Worm (Caenorhabditis elegans) whole organism, L1 larva: ENCODE data around the gene pink-1.

Experiments used
- C04F5.9 ChIP-seq: sonication (generic microtip); optimal IDR thresholded peaks from 2 replicates; lab custom pipeline; 2016; ENCODE audit warnings: missing genetic modification characterization, missing compliant biosample characterization
- C16A3.4 ChIP-seq: fragments of 150-350 bp; optimal IDR thresholded peaks from 2 replicates; lab custom pipeline; 2014; ENCODE audit warnings: missing biosample characterization, missing genetic modification characterization
- C34B4.2 ChIP-seq: sonication (generic microtip); optimal IDR thresholded peaks from 2 replicates; lab custom pipeline; 2017; ENCODE audit warnings: mild to moderate bottlenecking, missing genetic modification characterization, missing compliant biosample characterization
- F16B12.6 ChIP-seq: fragments of 150-350 bp; optimal IDR thresholded peaks from 2 replicates; lab custom pipeline; 2014; ENCODE audit warnings: missing biosample characterization, missing genetic modification characterization
- alr-1 ChIP-seq: fragments of 200-800 bp; sonication (Bioruptor generic); optimal IDR thresholded peaks from 2 replicates; lab custom pipeline; 2018; ENCODE audit warnings: borderline replicate concordance, mild to moderate bottlenecking, missing genetic modification characterization, missing compliant biosample characterization
- aly-2 ChIP-seq: fragments of 150-350 bp; optimal IDR thresholded peaks from 2 replicates; lab custom pipeline; 2014; ENCODE audit warnings: missing biosample characterization, missing genetic modification characterization
- ama-1 ChIP-seq: fragments of 150-350 bp; optimal IDR thresholded peaks from 2 replicates; lab custom pipeline; 2014
- blmp-1 ChIP-seq: fragments of 150-350 bp; optimal IDR thresholded peaks from 2 replicates; lab custom pipeline; 2014; ENCODE audit warnings: missing biosample characterization, missing genetic modification characterization
- ceh-63 ChIP-seq: fragments of 200-800 bp; sonication (Bioruptor generic); optimal IDR thresholded peaks from 2 replicates; lab custom pipeline; 2018; ENCODE audit warnings: mild to moderate bottlenecking, missing genetic modification characterization, missing compliant biosample characterization
- ceh-8 ChIP-seq: fragments of 200-800 bp; sonication (Bioruptor generic); optimal IDR thresholded peaks from 2 replicates; lab custom pipeline; 2018; ENCODE audit warnings: mild to moderate bottlenecking, missing genetic modification characterization, moderate library complexity, missing compliant biosample characterization
- ceh-88 ChIP-seq: fragments of 200-800 bp; sonication (Bioruptor generic); IDR thresholded peaks from 2 replicates; pipeline ENCODE4 v1.3.6; 2022; ENCODE audit warnings: missing genetic modification characterization, missing compliant biosample characterization
- ceh-90 ChIP-seq: sonication (generic microtip); optimal IDR thresholded peaks from 2 replicates; lab custom pipeline; 2016; ENCODE audit warnings: missing genetic modification characterization, missing compliant biosample characterization
- ces-1 ChIP-seq: fragments of 150-350 bp; optimal IDR thresholded peaks from 2 replicates; lab custom pipeline; 2014; ENCODE audit warnings: missing biosample characterization, missing genetic modification reagents, missing genetic modification characterization
- egl-13 ChIP-seq: sonication (generic microtip); optimal IDR thresholded peaks from 2 replicates; lab custom pipeline; 2016; ENCODE audit warnings: missing genotype, missing genetic modification reagents, missing genetic modification characterization, missing compliant biosample characterization
- egl-27 ChIP-seq, 2 experiments: fragments of 150-350 bp in 1 of 2; sonication (generic microtip); optimal IDR thresholded peaks; 3 replicates each; lab custom pipeline; 2017 to 2018; ENCODE audit warnings: missing biosample characterization in 2 of 2, missing genetic modification characterization in 2 of 2, missing genetic modification reagents in 2 of 2
- elt-2 ChIP-seq: sonication (generic microtip); optimal IDR thresholded peaks from 2 replicates; lab custom pipeline; 2016; ENCODE audit warnings: missing genetic modification characterization, mild to moderate bottlenecking, inconsistent platforms, missing compliant biosample characterization, missing genetic modification reagents
- ets-5 ChIP-seq: fragments of 200-800 bp; sonication (Bioruptor generic); IDR thresholded peaks from 2 replicates; pipeline ENCODE4 v1.3.6; 2022; ENCODE audit warnings: missing genetic modification characterization, missing compliant biosample characterization
- fos-1 ChIP-seq: fragments of 150-350 bp; optimal IDR thresholded peaks from 2 replicates; lab custom pipeline; 2014; ENCODE audit warnings: missing biosample characterization, missing genetic modification characterization
- grh-1 ChIP-seq: fragments of 200-800 bp; sonication (Bioruptor generic); IDR thresholded peaks from 2 replicates; pipeline ENCODE4 v1.3.6; 2022; ENCODE audit warnings: missing genetic modification reagents, missing genetic modification characterization, missing compliant biosample characterization
- hlh-4 ChIP-seq: sonication (generic microtip); optimal IDR thresholded peaks from 2 replicates; lab custom pipeline; 2016; ENCODE audit warnings: mild to moderate bottlenecking, missing genetic modification characterization, missing compliant biosample characterization
- hpl-2 ChIP-seq: fragments of 150-350 bp; optimal IDR thresholded peaks from 2 replicates; lab custom pipeline; 2014; ENCODE audit warnings: missing biosample characterization, missing genetic modification reagents, missing genetic modification characterization
- irx-1 ChIP-seq: sonication (generic microtip); optimal IDR thresholded peaks from 2 replicates; lab custom pipeline; 2016; ENCODE audit warnings: missing genetic modification characterization, missing compliant biosample characterization
- jun-1 ChIP-seq: fragments of 150-350 bp; optimal IDR thresholded peaks from 2 replicates; lab custom pipeline; 2014; ENCODE audit warnings: missing biosample characterization, missing genetic modification reagents, missing genetic modification characterization
- lin-14 ChIP-seq: fragments of 200-800 bp; sonication (Bioruptor generic); optimal IDR thresholded peaks from 2 replicates; lab custom pipeline; 2018; ENCODE audit warnings: mild to moderate bottlenecking, missing genetic modification characterization, moderate library complexity, missing compliant biosample characterization
- lin-15B ChIP-seq: fragments of 150-350 bp; sonication (generic microtip); optimal IDR thresholded peaks from 3 replicates; lab custom pipeline; 2014; ENCODE audit warnings: missing biosample characterization, missing genetic modification characterization
- lin-39 ChIP-seq: fragments of 150-350 bp; optimal IDR thresholded peaks from 2 replicates; lab custom pipeline; 2014; ENCODE audit warnings: missing biosample characterization, missing genetic modification reagents, missing genetic modification characterization
- lir-3 ChIP-seq: sonication (generic microtip); optimal IDR thresholded peaks from 2 replicates; lab custom pipeline; 2016; ENCODE audit warnings: mild to moderate bottlenecking, missing genetic modification characterization, moderate library complexity, missing compliant biosample characterization; ENCODE audit not compliant: poor library complexity
- mab-9 ChIP-seq: fragments of 200-800 bp; sonication (Bioruptor generic); IDR thresholded peaks from 2 replicates; pipeline ENCODE4 v1.3.6; 2022; ENCODE audit warnings: missing genetic modification reagents, missing genetic modification characterization, missing compliant biosample characterization
- mdl-1 ChIP-seq, 2 experiments: fragments of 150-350 bp; optimal IDR thresholded peaks; 2 replicates each; lab custom pipeline; 2014 to 2017; ENCODE audit warnings: missing biosample characterization in 2 of 2, missing genetic modification characterization in 2 of 2, inconsistent platforms in 1 of 2
- mep-1 ChIP-seq: fragments of 150-350 bp; optimal IDR thresholded peaks from 2 replicates; lab custom pipeline; 2014; ENCODE audit warnings: missing biosample characterization, missing genetic modification characterization
- nhr-11 ChIP-seq: fragments of 150-350 bp; optimal IDR thresholded peaks from 2 replicates; lab custom pipeline; 2014; ENCODE audit warnings: missing biosample characterization, missing genetic modification characterization
- nhr-28 ChIP-seq: fragments of 150-350 bp; optimal IDR thresholded peaks from 2 replicates; lab custom pipeline; 2014; ENCODE audit warnings: missing biosample characterization, missing genetic modification characterization
- nhr-71 ChIP-seq: sonication (generic microtip); optimal IDR thresholded peaks from 2 replicates; lab custom pipeline; 2016; ENCODE audit warnings: mild to moderate bottlenecking, missing genetic modification characterization, moderate library complexity, missing compliant biosample characterization
- nhr-76 ChIP-seq: sonication (generic microtip); optimal IDR thresholded peaks from 2 replicates; lab custom pipeline; 2017; ENCODE audit warnings: missing biosample characterization, missing genetic modification characterization
- nhr-77 ChIP-seq: fragments of 150-350 bp; optimal IDR thresholded peaks from 2 replicates; lab custom pipeline; 2014; ENCODE audit warnings: missing biosample characterization, missing genetic modification characterization
- nhr-84 ChIP-seq: sonication (generic microtip); optimal IDR thresholded peaks from 2 replicates; lab custom pipeline; 2017; ENCODE audit warnings: missing biosample characterization, missing genetic modification characterization
- nhr-90 ChIP-seq: sonication (generic microtip); optimal IDR thresholded peaks from 2 replicates; lab custom pipeline; 2016; ENCODE audit warnings: mild to moderate bottlenecking, missing genetic modification characterization, missing compliant biosample characterization; ENCODE audit not compliant: poor library complexity
- pag-3 ChIP-seq: sonication (generic microtip); optimal IDR thresholded peaks from 2 replicates; lab custom pipeline; 2017; ENCODE audit warnings: missing genetic modification characterization, mild to moderate bottlenecking, missing compliant biosample characterization, antibody characterized with exemption, borderline replicate concordance; ENCODE audit not compliant: insufficient read depth
- pqm-1 ChIP-seq: sonication (generic microtip); optimal IDR thresholded peaks from 3 replicates; lab custom pipeline; 2017; ENCODE audit warnings: missing biosample characterization, missing genetic modification characterization
- skn-1 ChIP-seq: fragments of 150-350 bp; optimal IDR thresholded peaks from 2 replicates; lab custom pipeline; 2014; ENCODE audit warnings: missing biosample characterization, missing genetic modification characterization
- snu-23 ChIP-seq: sonication (generic microtip); optimal IDR thresholded peaks from 2 replicates; lab custom pipeline; 2016; ENCODE audit warnings: missing genetic modification characterization, missing compliant biosample characterization
- sptf-1 ChIP-seq: fragments of 150-350 bp; optimal IDR thresholded peaks from 2 replicates; lab custom pipeline; 2014; ENCODE audit warnings: missing biosample characterization, missing genetic modification characterization
- sup-37 ChIP-seq: fragments of 200-800 bp; sonication (Bioruptor generic); optimal IDR thresholded peaks from 2 replicates; lab custom pipeline; 2018; ENCODE audit warnings: mild to moderate bottlenecking, missing genetic modification characterization, missing compliant biosample characterization
- tbx-2 ChIP-seq: sonication (generic microtip); optimal IDR thresholded peaks from 2 replicates; lab custom pipeline; 2016; ENCODE audit warnings: missing genetic modification characterization, missing compliant biosample characterization
- tlp-1 ChIP-seq: fragments of 150-350 bp; optimal IDR thresholded peaks from 2 replicates; lab custom pipeline; 2014; ENCODE audit warnings: missing biosample characterization, missing genetic modification characterization
- unc-130 ChIP-seq: fragments of 150-350 bp; optimal IDR thresholded peaks from 2 replicates; lab custom pipeline; 2017; ENCODE audit warnings: missing biosample characterization, missing genetic modification characterization, inconsistent platforms
- unc-30 ChIP-seq: sonication (generic microtip); optimal IDR thresholded peaks from 2 replicates; lab custom pipeline; 2017; ENCODE audit warnings: missing biosample characterization, missing genetic modification characterization
- unc-62 ChIP-seq: fragments of 150-350 bp; optimal IDR thresholded peaks from 2 replicates; lab custom pipeline; 2014; ENCODE audit warnings: missing biosample characterization, missing genetic modification reagents, missing genetic modification characterization
- unc-86 ChIP-seq: sonication (generic microtip); optimal IDR thresholded peaks from 2 replicates; lab custom pipeline; 2016; ENCODE audit warnings: missing genetic modification characterization, missing compliant biosample characterization
- unc-98 ChIP-seq: fragments of 200-800 bp; sonication (Bioruptor generic); IDR thresholded peaks from 2 replicates; pipeline ENCODE4 v1.3.6; 2022; ENCODE audit warnings: missing genetic modification characterization, missing compliant biosample characterization
- zag-1 ChIP-seq: fragments of 150-350 bp; optimal IDR thresholded peaks from 2 replicates; lab custom pipeline; 2014; ENCODE audit warnings: missing biosample characterization, missing genetic modification characterization
- zip-4 ChIP-seq: fragments of 200-800 bp; sonication (Bioruptor generic); optimal IDR thresholded peaks from 2 replicates; lab custom pipeline; 2018; ENCODE audit warnings: mild to moderate bottlenecking, missing genetic modification characterization, moderate library complexity, missing compliant biosample characterization

Gene pink-1

DNA sequence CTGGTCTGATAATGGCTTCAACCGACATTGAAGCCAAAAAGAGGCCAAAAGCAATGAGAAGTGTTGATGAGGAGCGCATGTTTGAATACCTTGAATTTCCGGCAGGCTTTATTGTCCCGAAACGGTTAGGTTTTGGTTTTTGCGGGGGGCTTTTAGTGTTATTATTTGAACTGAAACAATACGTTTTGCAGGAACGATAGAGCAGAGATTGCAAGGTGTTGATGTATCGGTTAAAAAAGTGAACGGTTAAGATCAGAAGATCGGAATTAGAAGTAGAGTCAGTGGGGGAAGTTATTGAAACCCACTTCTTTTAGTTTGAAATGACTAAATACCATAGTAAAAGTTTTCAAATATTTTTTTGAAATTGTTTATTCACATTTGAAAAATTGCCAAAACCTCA is 12.1 kb upstream of the pink-1 start, which contains the start of gene clec-141:
TSS of gene clec-141 (minus strand) at position 101 of the 400 bp plus-strand sequence.
- TF ChIP-seq C04F5.9 (no peak), fos-1 (tag; lab: Kevin White, UChicago) (no peak), snu-23 (GFP tag; lab: Kevin White, UChicago) (no peak), lir-3 (no peak), unc-98 (GFP tag; lab: Robert Waterston, UW) (no peak), C16A3.4 (tag; lab: Kevin White, UChicago) (no peak), tbx-2 (tag; lab: Kevin White, UChicago) (no peak), mdl-1 (tag; optimal IDR thresholded peaks at IDR 0.05; lab: Kevin White, UChicago) (no peak), ceh-8 (GFP tag; lab: Kevin White, UChicago) (no peak), nhr-71 (tag; lab: Kevin White, UChicago) (no peak), lin-39 (tag; lab: Kevin White, UChicago) (no peak), F16B12.6 (tag; lab: Kevin White, UChicago) (no peak), zag-1 (tag; lab: Kevin White, UChicago) (no peak)

DNA sequence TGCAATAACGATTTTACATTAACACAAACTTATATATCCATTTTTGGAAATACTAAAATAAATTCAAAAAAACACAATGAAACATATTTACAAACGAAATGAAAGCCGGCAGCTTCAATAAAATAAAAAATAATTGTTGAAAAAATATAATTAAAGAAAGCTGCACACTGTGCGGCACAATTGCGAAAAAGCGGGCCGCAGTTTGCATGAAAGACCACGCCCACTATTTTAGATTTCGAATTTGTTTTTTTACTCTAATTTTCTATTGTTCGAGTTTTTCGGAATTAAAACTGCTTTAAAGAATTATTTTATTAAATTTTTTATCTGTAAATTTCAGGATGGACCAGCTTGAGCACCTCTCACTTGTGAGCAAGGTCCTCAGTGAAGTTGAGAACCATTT is 3.7 kb upstream of the pink-1 start, which contains the start of gene mog-5:
TSS of gene mog-5 (plus strand) at position 338 of the 400 bp plus-strand sequence.
- TF ChIP-seq skn-1 (tag; lab: Kevin White, UChicago): peak; percentile 11
- no peak for TF ChIP-seq C04F5.9
- no peak for TF ChIP-seq hlh-4 (tag; lab: Kevin White, UChicago)
- no peak for TF ChIP-seq irx-1 (tag; lab: Kevin White, UChicago)
- no peak for TF ChIP-seq nhr-77 (tag; lab: Kevin White, UChicago)
- TF ChIP-seq sup-37: no peak
- TF ChIP-seq grh-1: no peak
- no peak for TF ChIP-seq unc-86 (tag; lab: Kevin White, UChicago)
- no peak for TF ChIP-seq mab-9 (GFP tag; lab: Robert Waterston, UW)
- no peak for TF ChIP-seq egl-13 (tag; lab: Kevin White, UChicago)
- peak; percentile 24 for TF ChIP-seq blmp-1 (tag; lab: Kevin White, UChicago)
- no peak for TF ChIP-seq unc-130 (tag; lab: Kevin White, UChicago)
- TF ChIP-seq fos-1 (tag; lab: Kevin White, UChicago): no peak
- TF ChIP-seq nhr-76 (tag; lab: Kevin White, UChicago): no peak
- TF ChIP-seq elt-2 (tag; lab: Kevin White, UChicago): peak; percentile 7
- TF ChIP-seq aly-2 (tag; lab: Kevin White, UChicago): no peak
- TF ChIP-seq C34B4.2: no peak
- TF ChIP-seq sptf-1: no peak
- TF ChIP-seq egl-27 (tag; optimal IDR thresholded peaks at IDR 0.05; lab: Kevin White, UChicago): no peak
- no peak for TF ChIP-seq ces-1
- TF ChIP-seq unc-30 (tag; lab: Kevin White, UChicago): no peak
- no peak for TF ChIP-seq hpl-2
- no peak for TF ChIP-seq alr-1 (tag; lab: Kevin White, UChicago)
- no peak for TF ChIP-seq ets-5 (GFP tag; lab: Robert Waterston, UW)
- TF ChIP-seq zip-4 (GFP tag; lab: Kevin White, UChicago): no peak
- TF ChIP-seq lin-15B (tag; lab: Kevin White, UChicago): no peak
- no peak for TF ChIP-seq ceh-88 (GFP tag; lab: Robert Waterston, UW)
- TF ChIP-seq lin-39 (tag; lab: Kevin White, UChicago): no peak
- TF ChIP-seq ceh-90 (tag; lab: Kevin White, UChicago): no peak
- TF ChIP-seq unc-62 (GFP tag; lab: Kevin White, UChicago): no peak
- TF ChIP-seq mep-1 (tag; lab: Kevin White, UChicago): no peak
- no peak for TF ChIP-seq nhr-28 (tag; lab: Kevin White, UChicago)
- TF ChIP-seq mdl-1 (tag; optimal IDR thresholded peaks at IDR 0.05; lab: Kevin White, UChicago): peak in 1 of 2 experiments; percentile 1
- no peak for TF ChIP-seq pqm-1 (tag; lab: Kevin White, UChicago)
- TF ChIP-seq nhr-84 (tag; lab: Kevin White, UChicago): no peak
- TF ChIP-seq C16A3.4 (tag; lab: Kevin White, UChicago): peak; percentile 35
- no peak for TF ChIP-seq tlp-1
- no peak for TF ChIP-seq jun-1 (tag; lab: Kevin White, UChicago)
- TF ChIP-seq nhr-90 (tag; lab: Kevin White, UChicago): peak; percentile 32
- TF ChIP-seq lin-14 (GFP tag; lab: Kevin White, UChicago): no peak
- TF ChIP-seq pag-3 (tag; lab: Kevin White, UChicago): no peak
- TF ChIP-seq nhr-11 (tag; lab: Kevin White, UChicago): no peak
- TF ChIP-seq ceh-63: no peak
- no peak for TF ChIP-seq ama-1 (lab: Kevin White, UChicago)
